Fruit fly (Drosophila melanogaster): Measurements from ENCODE around the gene Osi5.

The Osi5 gene

DNA sequence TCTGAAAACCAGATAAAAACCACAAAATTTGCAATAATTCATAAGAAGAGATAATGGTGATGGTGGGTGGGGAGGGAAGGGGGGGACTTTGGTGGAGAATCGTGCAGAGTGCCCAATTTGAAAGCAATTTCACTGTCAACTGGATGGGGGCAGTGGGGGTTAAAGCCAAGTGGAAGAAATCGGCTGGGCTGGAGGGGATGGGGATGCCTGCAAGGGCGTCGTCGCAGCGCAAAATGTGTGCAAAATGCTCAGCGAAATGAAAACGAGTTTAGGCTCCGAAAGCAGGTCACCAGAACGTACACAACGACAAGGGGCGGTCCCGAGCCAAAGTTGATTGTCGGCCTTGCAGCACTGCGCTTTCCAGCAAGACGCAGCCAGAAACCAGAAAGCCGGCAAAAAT, 25.5 kb downstream of the Osi5 start:
- 0 out of 3 replicates have a peak, but pooled peaks have one; percentile 31 for TF ChIP-seq ci (GFP tag; IDR thresholded peaks at IDR 0.05)
- TF ChIP-seq Med (GFP tag), result no peak

dm6 chr3R:6254438-6254837, 27.1 kb downstream of the Osi5 start:
- TF ChIP-seq CG7357 (GFP tag; IDR thresholded peaks at IDR 0.05) (no peak), Blimp-1 (GFP tag; optimal IDR thresholded peaks at IDR 0.05) (peak; percentile 11), CG1024 (GFP tag; IDR thresholded peaks at IDR 0.05) (no peak), CG10366 (GFP tag; IDR thresholded peaks at IDR 0.05) (no peak), Scr (GFP tag; IDR thresholded peaks at IDR 0.05; ENCODE audit: partially characterized antibody) (no peak), CG9932 (GFP tag; IDR thresholded peaks at IDR 0.05) (no peak), CTCF (GFP tag; optimal IDR thresholded peaks at IDR 0.05) (peak; percentile 90), vvl (GFP tag; IDR thresholded peaks at IDR 0.05) (no peak), CG2889 (GFP tag; IDR thresholded peaks at IDR 0.05) (no peak), peb (GFP tag; IDR thresholded peaks at IDR 0.05) (no peak), CG15073 (GFP tag; optimal IDR thresholded peaks at IDR 0.05) (no peak), CG30403 (GFP tag; optimal IDR thresholded peaks at IDR 0.05) (no peak), tap (tag; optimal IDR thresholded peaks at IDR 0.05) (no peak), CG12104 (GFP tag; optimal IDR thresholded peaks at IDR 0.05) (no peak), CG33557 (GFP tag; optimal IDR thresholded peaks at IDR 0.05) (no peak), crc (GFP tag; optimal IDR thresholded peaks at IDR 0.05) (no peak), gce (GFP tag; IDR thresholded peaks at IDR 0.05) (no peak), nau (GFP tag; optimal IDR thresholded peaks at IDR 0.05) (no peak), Abd-B (GFP tag; optimal IDR thresholded peaks at IDR 0.05) (peak; percentile 59), Dll (GFP tag; IDR thresholded peaks at IDR 0.05; ENCODE audit: partially characterized antibody) (no peak), pita (GFP tag; optimal IDR thresholded peaks at IDR 0.05) (peak; percentile 22), vnd (GFP tag; IDR thresholded peaks at IDR 0.05; ENCODE audit: partially characterized antibody) (no peak), lilli (GFP tag; optimal IDR thresholded peaks at IDR 0.05) (no peak), zf30C (GFP tag; optimal IDR thresholded peaks at IDR 0.05) (peak; percentile 71), CG7745 (tag; optimal IDR thresholded peaks at IDR 0.05) (peak; percentile 20), CG31441 (GFP tag; IDR thresholded peaks at IDR 0.05) (no peak), da (GFP tag; optimal IDR thresholded peaks at IDR 0.05) (no peak), toy (GFP tag; IDR thresholded peaks at IDR 0.05) (no peak), CG16813 (GFP tag; IDR thresholded peaks at IDR 0.05; ENCODE audit: partially characterized antibody) (no peak), Dek (tag; optimal IDR thresholded peaks at IDR 0.05) (no peak), CG3065 (GFP tag; optimal IDR thresholded peaks at IDR 0.05) (no peak), jigr1 (GFP tag; IDR thresholded peaks at IDR 0.05) (no peak), Spps (tag; optimal IDR thresholded peaks at IDR 0.05) (no peak), zen (tag; optimal IDR thresholded peaks at IDR 0.05) (peak; percentile 85), CG13296 (GFP tag; optimal IDR thresholded peaks at IDR 0.05) (no peak), scrt (GFP tag; optimal IDR thresholded peaks at IDR 0.05) (no peak), usp (GFP tag; optimal IDR thresholded peaks at IDR 0.05) (no peak), CkIIα-i1 (GFP tag; IDR thresholded peaks at IDR 0.05) (no peak), slp2 (GFP tag; optimal IDR thresholded peaks at IDR 0.05) (no peak), jumu (GFP tag; optimal IDR thresholded peaks at IDR 0.05) (no peak), CG11247 (GFP tag; IDR thresholded peaks at IDR 0.05) (peak; percentile 46), CG8478 (optimal IDR thresholded peaks at IDR 0.05) (no peak), CG1603 (tag; optimal IDR thresholded peaks at IDR 0.05) (peak; percentile 7), GATAe (GFP tag; conservative IDR thresholded peaks at IDR 0.05) (no peak), CG2202 (tag; optimal IDR thresholded peaks at IDR 0.05) (no peak), run (tag; optimal IDR thresholded peaks at IDR 0.05) (no peak)

Measured in whole organism, embryonic.